Fruit fly (Drosophila melanogaster): ENCODE measurements around the gene CG1273.

The CG1273 gene

DNA sequence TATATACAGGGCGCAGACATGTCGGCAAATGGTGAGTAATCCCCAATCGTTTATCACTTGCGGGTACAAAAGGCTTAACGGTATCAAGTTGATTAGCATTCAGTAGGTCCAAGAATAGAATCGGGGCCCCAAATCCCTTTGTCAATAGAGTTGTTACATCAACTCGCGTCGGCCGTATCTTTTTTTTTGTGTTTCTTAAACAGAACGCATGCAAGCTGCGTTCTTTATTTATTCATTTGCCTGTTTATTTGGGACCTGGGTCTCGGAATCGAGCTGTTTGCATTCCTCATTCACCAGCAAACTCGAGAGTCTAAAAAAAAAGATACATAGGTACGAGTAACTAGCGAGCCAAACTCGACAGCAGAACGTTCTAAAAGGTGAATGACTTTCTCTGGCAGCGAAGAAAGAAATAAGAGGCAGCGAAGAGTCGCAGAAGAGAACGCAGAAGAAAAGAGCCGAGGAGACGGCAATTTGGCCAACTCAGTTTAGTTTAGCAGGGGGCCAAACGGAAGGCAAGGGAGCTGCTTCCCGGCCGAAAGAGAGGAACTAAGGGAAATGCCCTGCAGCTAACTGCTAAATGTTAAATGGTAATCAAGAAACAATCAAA lies 8.8 kb downstream of the CG1273 start:
- TF ChIP-seq CG32121 (GFP tag; IDR thresholded peaks at IDR 0.05) (no peak), EcR (GFP tag; optimal IDR thresholded peaks at IDR 0.05) (peak; percentile 91)

dm6 chr3L:4277796-4278195 lies 14.3 kb downstream of the CG1273 start, which contains the start of gene Ctl1:
Gene Ctl1, plus strand, starts transcription at chr3L:4277962.
- TF ChIP-seq Pif1A (GFP tag; optimal IDR thresholded peaks at IDR 0.05) (no peak), CG15710 (tag; optimal IDR thresholded peaks at IDR 0.05) (no peak)

DNA sequence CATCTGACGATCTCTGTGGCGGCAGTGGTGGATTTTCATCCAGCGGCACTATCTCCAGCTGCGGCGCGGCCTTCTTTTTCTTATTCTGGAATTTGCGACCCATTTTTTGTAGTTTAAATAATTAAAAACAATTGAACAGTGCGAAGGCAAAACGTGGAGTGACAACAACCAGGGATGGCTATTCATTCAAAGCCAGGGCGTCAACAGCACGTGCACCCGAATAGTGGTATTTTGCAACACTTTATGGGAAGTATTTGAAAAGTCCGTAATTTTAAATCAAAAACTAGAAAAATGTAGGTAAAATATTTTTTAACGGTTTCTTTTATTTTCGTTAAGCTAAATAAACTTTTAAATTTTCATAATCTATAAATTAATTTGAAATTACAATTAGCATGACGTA lies 19.1 kb downstream of the CG1273 start, which contains the start of gene CG11583:
TSS of gene CG11583 (minus strand) at position 191 of the 400 bp plus-strand sequence.
- TF ChIP-seq CG32121 (GFP tag; IDR thresholded peaks at IDR 0.05) = no peak
- no peak for TF ChIP-seq Pif1A (GFP tag; optimal IDR thresholded peaks at IDR 0.05)
- TF ChIP-seq CG12605 (GFP tag; IDR thresholded peaks at IDR 0.05) = no peak
- TF ChIP-seq Snoo (tag; optimal IDR thresholded peaks at IDR 0.05) = no peak
- 0 out of 3 replicates have a peak, but pooled peaks have one; percentile 31 for TF ChIP-seq CG4496 (GFP tag; IDR thresholded peaks at IDR 0.05)

dm6 chr3L:4283428-4284089 lies 20.0 kb downstream of the CG1273 start, which contains the start of the genes srw and CG1316:
Gene srw, minus strand, starts transcription at chr3L:4283478.
Gene CG1316, plus strand, starts transcription at chr3L:4283851.
- TF ChIP-seq CG4496 (GFP tag; IDR thresholded peaks at IDR 0.05) (peak; percentile 11; the same call in 1 of the 3 replicates), CG14655 (GFP tag; optimal IDR thresholded peaks at IDR 0.05) (no peak), Snoo (tag; optimal IDR thresholded peaks at IDR 0.05) (peak; percentile 4)

- TF ChIP-seq CG15710 (tag; optimal IDR thresholded peaks at IDR 0.05) = no peak
- peak; percentile 14; the same call in 1 of the 2 replicates for TF ChIP-seq CG32121 (GFP tag; IDR thresholded peaks at IDR 0.05)
- TF ChIP-seq CG17806 (tag; optimal IDR thresholded peaks at IDR 0.05) = peak; percentile 25
- no peak for TF ChIP-seq CG10348 (GFP tag; IDR thresholded peaks at IDR 0.05)
- peak; percentile 65 for TF ChIP-seq Ets98B (GFP tag; IDR thresholded peaks at IDR 0.05)
- peak; percentile 53 for TF ChIP-seq EcR (GFP tag; optimal IDR thresholded peaks at IDR 0.05)
- 0 out of 3 replicates have a peak, but pooled peaks have one; percentile 29 for TF ChIP-seq CG4496 (GFP tag; IDR thresholded peaks at IDR 0.05)
- TF ChIP-seq D1 (tag; optimal IDR thresholded peaks at IDR 0.05) = no peak
- no peak for TF ChIP-seq Snoo (tag; optimal IDR thresholded peaks at IDR 0.05)
Measured at dm6 chr3L:4286784-4287183, 23.3 kb downstream of the CG1273 start, which contains the start of gene TfIIEbeta. Gene TfIIEbeta, plus strand, starts transcription at chr3L:4287038.

DNA sequence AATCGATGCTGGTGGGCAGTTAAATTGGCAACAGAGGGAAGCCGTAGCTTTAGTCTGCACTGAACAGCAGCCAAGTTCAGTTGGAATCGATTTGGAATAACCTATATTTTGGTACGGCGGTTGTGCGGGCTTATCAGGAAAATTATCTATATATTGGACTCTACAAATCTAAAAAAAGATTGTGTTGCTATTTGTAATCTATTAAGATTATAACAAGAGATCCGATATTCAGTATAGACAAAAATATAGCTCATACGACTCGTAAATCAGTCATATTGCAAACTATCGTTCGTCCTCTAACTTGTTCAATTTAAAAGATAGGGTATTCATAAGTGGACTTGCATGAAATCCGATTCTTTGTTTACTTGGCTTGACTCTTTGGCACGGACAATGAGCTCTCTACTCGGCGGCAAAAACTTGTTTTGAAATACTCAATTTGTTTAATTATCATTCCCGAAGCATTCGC lies 25.1 kb downstream of the CG1273 start, which contains the start of gene Hexo1:
TSS of gene Hexo1 (plus strand) at position 51 of the 466 bp plus-strand sequence.
- TF ChIP-seq CG9948 (tag; optimal IDR thresholded peaks at IDR 0.05) (peak; percentile 44), CG8159 (tag; optimal IDR thresholded peaks at IDR 0.05) (peak; percentile 68), CG15710 (tag; optimal IDR thresholded peaks at IDR 0.05) (peak; percentile 65), Ets98B (GFP tag; IDR thresholded peaks at IDR 0.05) (peak; percentile 52), Snoo (tag; optimal IDR thresholded peaks at IDR 0.05) (peak; percentile 65), EcR (GFP tag; optimal IDR thresholded peaks at IDR 0.05) (peak; percentile 95), CG34367 (tag; optimal IDR thresholded peaks at IDR 0.05) (peak; percentile 53), D1 (tag; optimal IDR thresholded peaks at IDR 0.05) (no peak), CG13204 (GFP tag; optimal IDR thresholded peaks at IDR 0.05) (no peak), Pif1B (GFP tag; optimal IDR thresholded peaks at IDR 0.05) (no peak), gl (tag; optimal IDR thresholded peaks at IDR 0.05) (peak; percentile 40), CG10348 (GFP tag; IDR thresholded peaks at IDR 0.05) (no peak), fd96Ca (GFP tag; IDR thresholded peaks at IDR 0.05) (no peak), CG8301 (tag; optimal IDR thresholded peaks at IDR 0.05) (peak; percentile 55), CG14655 (GFP tag; optimal IDR thresholded peaks at IDR 0.05) (no peak), CG32121 (GFP tag; IDR thresholded peaks at IDR 0.05) (peak; percentile 38; the same call in 1 of the 2 replicates), CG4496 (GFP tag; IDR thresholded peaks at IDR 0.05) (0 out of 3 replicates have a peak, but pooled peaks have one; percentile 30), Pif1A (GFP tag; optimal IDR thresholded peaks at IDR 0.05) (no peak), rn (GFP tag; IDR thresholded peaks at IDR 0.05) (no peak), CG17806 (tag; optimal IDR thresholded peaks at IDR 0.05) (peak; percentile 49), CG12605 (GFP tag; IDR thresholded peaks at IDR 0.05) (peak; percentile 58; the same call in 1 of the 2 replicates)

DNA sequence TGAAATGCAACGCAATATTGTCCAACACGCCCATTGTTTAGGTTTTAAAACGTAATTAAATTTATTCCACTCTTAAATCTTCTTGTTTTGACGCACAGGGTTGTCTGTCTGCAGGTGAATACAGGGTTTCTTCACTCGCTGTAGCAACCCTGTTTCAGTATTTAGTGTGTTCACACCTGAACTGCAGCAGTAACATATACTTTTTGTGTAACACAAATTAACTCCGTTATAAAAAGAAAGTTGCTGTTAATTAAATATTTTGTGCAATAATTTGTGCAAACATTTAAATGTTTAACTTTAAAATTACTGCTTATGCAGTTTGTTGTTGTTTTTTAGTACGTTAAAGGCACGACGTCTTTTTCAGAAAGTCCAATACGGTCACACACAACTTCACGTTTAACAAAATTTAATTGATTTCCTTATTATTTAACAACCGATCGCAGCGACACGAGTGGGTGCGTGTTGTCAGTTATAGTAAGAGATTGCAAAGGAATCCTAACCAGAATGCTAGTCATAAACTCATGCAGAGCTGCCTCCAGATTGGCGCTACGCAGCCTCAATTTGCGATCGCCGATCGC lies 28.7 kb downstream of the CG1273 start, which contains the start of the genes CG15012 and Fdx2:
TSS of gene CG15012 (minus strand) at position 127 of the 578 bp plus-strand sequence.
TSS of gene Fdx2 (plus strand) at position 363 of the 578 bp plus-strand sequence.
- peak; percentile 7 for TF ChIP-seq CG17806 (tag; optimal IDR thresholded peaks at IDR 0.05)
- TF ChIP-seq CG15710 (tag; optimal IDR thresholded peaks at IDR 0.05) = peak; percentile 16
- no peak for TF ChIP-seq Snoo (tag; optimal IDR thresholded peaks at IDR 0.05)
